2 fruit fly cellular contexts compared by ENCODE assay signal in genomic region chrX:21605514-21605913, dm6.
TF ChIP-seq lines count a peak whose summit lies in the region.

No protein-coding gene starts in this region.

- TF ChIP-seq CTCF in S2 (optimal IDR thresholded peaks at IDR 0.05; lab: Kevin White, UChicago): peak; percentile 84 to 88
- TF ChIP-seq CTCF in whole organism, embryonic (GFP tag; optimal IDR thresholded peaks at IDR 0.05; lab: Kevin White, UChicago): peak; percentile 93

TF ChIP-seq in whole organism, embryonic, 481 proteins besides CTCF, POLR2A, EP300 and RAD21:
- no peak for TF ChIP-seq H2.0 (GFP tag; IDR thresholded peaks at IDR 0.05; lab: Robert Waterston, UW)
- peak; percentile 23 for TF ChIP-seq zen (tag; optimal IDR thresholded peaks at IDR 0.05; lab: Kevin White, UChicago)
- TF ChIP-seq corto (GFP tag; optimal IDR thresholded peaks at IDR 0.05; lab: Kevin White, UChicago): no peak
- TF ChIP-seq pita (GFP tag; optimal IDR thresholded peaks at IDR 0.05; lab: Kevin White, UChicago): peak; percentile 60
- TF ChIP-seq NFAT (GFP tag; IDR thresholded peaks at IDR 0.05; lab: Robert Waterston, UW): no peak
- TF ChIP-seq ttk (GFP tag; IDR thresholded peaks at IDR 0.05; lab: Robert Waterston, UW): no peak
- peak; percentile 54; the same call in 1 of the 3 replicates for TF ChIP-seq CG7963 (GFP tag; IDR thresholded peaks at IDR 0.05; lab: Robert Waterston, UW; ENCODE audit: partially characterized antibody)
- peak; percentile 47 for TF ChIP-seq Dp (GFP tag; optimal IDR thresholded peaks at IDR 0.05; lab: Kevin White, UChicago)
- TF ChIP-seq sens (GFP tag; lab: Kevin White, UChicago): peak; percentile 38
- peak; percentile 61 for TF ChIP-seq tna (GFP tag; IDR thresholded peaks at IDR 0.05; lab: Robert Waterston, UW; ENCODE audit: partially characterized antibody)
- no peak for TF ChIP-seq CG30403 (GFP tag; optimal IDR thresholded peaks at IDR 0.05; lab: Kevin White, UChicago)
- TF ChIP-seq E2f2 (GFP tag; IDR thresholded peaks at IDR 0.05; lab: Robert Waterston, UW): 0 out of 2 replicates have a peak, but pooled peaks have one; percentile 20
- peak; percentile 7 for TF ChIP-seq CG14710 (tag; optimal IDR thresholded peaks at IDR 0.05; lab: Kevin White, UChicago)
- TF ChIP-seq BEAF-32 (GFP tag; optimal IDR thresholded peaks at IDR 0.05; lab: Kevin White, UChicago): peak; percentile 4
- TF ChIP-seq CG17361 (GFP tag; IDR thresholded peaks at IDR 0.05; lab: Robert Waterston, UW): 0 out of 3 replicates have a peak, but pooled peaks have one; percentile 14
- peak; percentile 20 for TF ChIP-seq CG1603 (tag; optimal IDR thresholded peaks at IDR 0.05; lab: Kevin White, UChicago)
- no peak for TF ChIP-seq toy (GFP tag; IDR thresholded peaks at IDR 0.05; lab: Robert Waterston, UW)
- peak; percentile 14 for TF ChIP-seq grn (GFP tag; optimal IDR thresholded peaks at IDR 0.05; lab: Kevin White, UChicago)
- peak; percentile 82 for TF ChIP-seq HLH4C (GFP tag; IDR thresholded peaks at IDR 0.05; lab: Robert Waterston, UW; ENCODE audit: partially characterized antibody)
- TF ChIP-seq vnd (GFP tag; IDR thresholded peaks at IDR 0.05; lab: Robert Waterston, UW; ENCODE audit: partially characterized antibody): peak; percentile 59; the same call in 2 of the 3 replicates
- no peak for TF ChIP-seq CG8290 (GFP tag; optimal IDR thresholded peaks at IDR 0.05; lab: Kevin White, UChicago)
- peak in 1 of 2 experiments; percentile 0 for TF ChIP-seq CG8290 (tag; optimal IDR thresholded peaks at IDR 0.05; lab: Kevin White, UChicago)
- peak; percentile 36; the same call in 1 of the 2 replicates for TF ChIP-seq bbx (GFP tag; IDR thresholded peaks at IDR 0.05; lab: Robert Waterston, UW; ENCODE audit: partially characterized antibody)
- 0 out of 3 replicates have a peak, but pooled peaks have one; percentile 38 for TF ChIP-seq mld (GFP tag; IDR thresholded peaks at IDR 0.05; lab: Robert Waterston, UW; ENCODE audit: partially characterized antibody)
- TF ChIP-seq CG10959 (GFP tag; IDR thresholded peaks at IDR 0.05; lab: Robert Waterston, UW): no peak
- TF ChIP-seq MBD-R2 (GFP tag; IDR thresholded peaks at IDR 0.05; lab: Robert Waterston, UW): peak; percentile 42; the same call in 1 of the 2 replicates
- TF ChIP-seq CG2199 (GFP tag; IDR thresholded peaks at IDR 0.05; lab: Robert Waterston, UW): 0 out of 3 replicates have a peak, but pooled peaks have one; percentile 10
- no peak for TF ChIP-seq CG8924 (tag; optimal IDR thresholded peaks at IDR 0.05; lab: Kevin White, UChicago)
- peak; percentile 70; the same call in 2 of the 3 replicates for TF ChIP-seq CG14860 (GFP tag; IDR thresholded peaks at IDR 0.05; lab: Robert Waterston, UW; ENCODE audit: partially characterized antibody)
- TF ChIP-seq Opbp (GFP tag; IDR thresholded peaks at IDR 0.05; lab: Robert Waterston, UW; ENCODE audit: partially characterized antibody): peak; percentile 31; the same call in 1 of the 3 replicates
- TF ChIP-seq CG6791 (GFP tag; IDR thresholded peaks at IDR 0.05; lab: Robert Waterston, UW; ENCODE audit: partially characterized antibody): peak; percentile 60; the same call in 2 of the 3 replicates
- TF ChIP-seq Asciz (GFP tag; optimal IDR thresholded peaks at IDR 0.05; lab: Kevin White, UChicago): no peak
- TF ChIP-seq ato (GFP tag; IDR thresholded peaks at IDR 0.05; lab: Robert Waterston, UW; ENCODE audit: partially characterized antibody): 0 out of 2 replicates have a peak, but pooled peaks have one; percentile 49
- peak; percentile 62 for TF ChIP-seq Med (GFP tag; lab: Kevin White, UChicago)
- TF ChIP-seq Scr (GFP tag; IDR thresholded peaks at IDR 0.05; lab: Robert Waterston, UW; ENCODE audit: partially characterized antibody): 0 out of 2 replicates have a peak, but pooled peaks have one; percentile 16
- 0 out of 2 replicates have a peak, but pooled peaks have one; percentile 44 for TF ChIP-seq sna (GFP tag; IDR thresholded peaks at IDR 0.05; lab: Robert Waterston, UW; ENCODE audit: partially characterized antibody)
- TF ChIP-seq amos (GFP tag; IDR thresholded peaks at IDR 0.05; lab: Robert Waterston, UW; ENCODE audit: partially characterized antibody): peak; percentile 47
- TF ChIP-seq D19B (GFP tag; optimal IDR thresholded peaks at IDR 0.05; lab: Kevin White, UChicago): peak; percentile 22
- 0 out of 3 replicates have a peak, but pooled peaks have one; percentile 11 for TF ChIP-seq knrl (GFP tag; IDR thresholded peaks at IDR 0.05; lab: Robert Waterston, UW; ENCODE audit: partially characterized antibody)
- 0 out of 2 replicates have a peak, but pooled peaks have one; percentile 33 for TF ChIP-seq nerfin-2 (GFP tag; IDR thresholded peaks at IDR 0.05; lab: Robert Waterston, UW; ENCODE audit: partially characterized antibody)
- TF ChIP-seq fd3F (GFP tag; optimal IDR thresholded peaks at IDR 0.05; lab: Kevin White, UChicago): no peak
- TF ChIP-seq CG15514 (GFP tag; optimal IDR thresholded peaks at IDR 0.05; lab: Kevin White, UChicago): peak; percentile 9
- TF ChIP-seq MESR4 (GFP tag; optimal IDR thresholded peaks at IDR 0.05; lab: Kevin White, UChicago): peak; percentile 4
- TF ChIP-seq cg (GFP tag; optimal IDR thresholded peaks at IDR 0.05; lab: Kevin White, UChicago): peak; percentile 49
- TF ChIP-seq Elba2 (GFP tag; optimal IDR thresholded peaks at IDR 0.05; lab: Kevin White, UChicago): peak; percentile 71
- no peak for TF ChIP-seq tgo (GFP tag; IDR thresholded peaks at IDR 0.05; lab: Robert Waterston, UW)
- TF ChIP-seq onecut (GFP tag; IDR thresholded peaks at IDR 0.05; lab: Robert Waterston, UW): peak; percentile 97
- peak; percentile 64 for TF ChIP-seq gfzf (GFP tag; optimal IDR thresholded peaks at IDR 0.05; lab: Kevin White, UChicago)
- peak in 1 of 2 experiments; percentile 96 for TF ChIP-seq Pdp1 (GFP tag; optimal IDR thresholded peaks at IDR 0.05; lab: Kevin White, UChicago)
- no peak for TF ChIP-seq CG10267 (tag; optimal IDR thresholded peaks at IDR 0.05; lab: Kevin White, UChicago)
- peak; percentile 47 for TF ChIP-seq Dref (GFP tag; IDR thresholded peaks at IDR 0.05; lab: Robert Waterston, UW)
- peak; percentile 50 for TF ChIP-seq Bgb (GFP tag; IDR thresholded peaks at IDR 0.05; lab: Robert Waterston, UW; ENCODE audit: partially characterized antibody)
- TF ChIP-seq CG13287 (GFP tag; IDR thresholded peaks at IDR 0.05; lab: Robert Waterston, UW; ENCODE audit: partially characterized antibody): peak; percentile 38; the same call in 1 of the 2 replicates
- peak; percentile 53; the same call in 2 of the 3 replicates for TF ChIP-seq CG16813 (GFP tag; IDR thresholded peaks at IDR 0.05; lab: Robert Waterston, UW; ENCODE audit: partially characterized antibody)
TF ChIP-seq in whole organism, embryonic: peak in this region for 41.
